Worm (Caenorhabditis elegans) whole organism, L4/young adult: Measurements from ENCODE around the gene srh-214.

ENCODE experiments used
- dao-5 ChIP-seq: sonication (generic microtip); optimal IDR thresholded peaks from 2 replicates; lab custom pipeline; 2016; ENCODE audit warnings: missing genotype, missing genetic modification characterization, moderate library complexity, missing compliant biosample characterization
- him-1 ChIP-seq: sonication (generic microtip); optimal IDR thresholded peaks from 2 replicates; lab custom pipeline; 2016; ENCODE audit warnings: missing genotype, missing genetic modification reagents, missing genetic modification characterization, missing compliant biosample characterization

ce11 chrV:16831921-16832320 lies 2.4 kb upstream of the srh-214 start, which contains the start of gene srh-215:
- no peak for TF ChIP-seq dao-5 (tag; lab: Kevin White, UChicago)
- TF ChIP-seq him-1 (tag; lab: Kevin White, UChicago): no peak
